Worm (Caenorhabditis elegans) whole organism, L3 larva: Measurements from ENCODE around the gene Y51B9A.6.

Experiments
- R02D3.7 ChIP-seq: fragments of 150-350 bp; optimal IDR thresholded peaks from 2 replicates; lab custom pipeline; 2014; ENCODE audit warnings: missing biosample characterization, missing genetic modification characterization
- fos-1 ChIP-seq: fragments of 150-350 bp; optimal IDR thresholded peaks from 2 replicates; lab custom pipeline; 2014; ENCODE audit warnings: missing biosample characterization, missing genetic modification characterization
- hmg-11 ChIP-seq: sonication (generic microtip); optimal IDR thresholded peaks from 2 replicates; lab custom pipeline; 2016; ENCODE audit warnings: missing genetic modification characterization, missing compliant biosample characterization
- lsy-12 ChIP-seq: sonication (generic microtip); optimal IDR thresholded peaks from 2 replicates; lab custom pipeline; 2016; ENCODE audit warnings: mild to moderate bottlenecking, missing genetic modification characterization, missing compliant biosample characterization
- tbx-2 ChIP-seq: sonication (generic microtip); optimal IDR thresholded peaks from 2 replicates; lab custom pipeline; 2016; ENCODE audit warnings: mild to moderate bottlenecking, missing genetic modification characterization, missing compliant biosample characterization
- unc-39 ChIP-seq: sonication (generic microtip); optimal IDR thresholded peaks from 4 replicates; lab custom pipeline; 2017; ENCODE audit warnings: missing biosample characterization, missing genetic modification characterization
- unc-62 ChIP-seq: fragments of 150-350 bp; sonication (generic microtip); optimal IDR thresholded peaks from 4 replicates; lab custom pipeline; 2014; ENCODE audit warnings: missing biosample characterization, missing genetic modification reagents, missing genetic modification characterization

- TF ChIP-seq hmg-11 (tag; lab: Kevin White, UChicago) (no peak), tbx-2 (tag; lab: Kevin White, UChicago) (no peak), unc-62 (GFP tag; lab: Kevin White, UChicago) (no peak), unc-39 (tag; lab: Kevin White, UChicago) (no peak), R02D3.7 (no peak), lsy-12 (tag; lab: Kevin White, UChicago) (no peak), fos-1 (tag; lab: Kevin White, UChicago) (no peak)
Observed at ce11 chrII:9411497-9411896, 8.5 kb upstream of the Y51B9A.6 start, which contains the start of gene M176.9.
